Worm (Caenorhabditis elegans): ENCODE data around the gene asp-6.

ce11 chrV:8299191-8299854 lies 30.6 kb upstream of the asp-6 start, which contains the start of gene W02D7.5:
- TF ChIP-seq ztf-4 (tag; optimal IDR thresholded peaks at IDR 0.05) (no peak), aly-2 (tag; optimal IDR thresholded peaks at IDR 0.05) (no peak), ceh-16 (tag; optimal IDR thresholded peaks at IDR 0.05) (no peak), ztf-11 (tag; optimal IDR thresholded peaks at IDR 0.05) (no peak), snpc-4 (tag; optimal IDR thresholded peaks at IDR 0.05) (no peak), unc-39 (tag; optimal IDR thresholded peaks at IDR 0.05) (no peak), lin-11 (tag; optimal IDR thresholded peaks at IDR 0.05) (no peak), gmeb-1 (tag; optimal IDR thresholded peaks at IDR 0.05) (no peak), fos-1 (tag; optimal IDR thresholded peaks at IDR 0.05) (no peak), unc-62 (GFP tag; optimal IDR thresholded peaks at IDR 0.05) (no peak)
